Fruit fly (Drosophila melanogaster): ENCODE results near the gene CG42570.

- TF ChIP-seq CTCF (optimal IDR thresholded peaks at IDR 0.05) (no peak), CG8478 (optimal IDR thresholded peaks at IDR 0.05) (no peak)
Measured at dm6 chr3L:15720905-15721304, 3.3 kb downstream of the CG42570 start.
